Fruit fly (Drosophila melanogaster): ENCODE results near the gene Gtpx.
A peak's percentile ranks its signal among the peaks of the same experiment; 100 is the strongest.

The Gtpx gene

dm6 chr3L:3301171-3301738, 24.8 kb upstream of the Gtpx start (continued):
- TF ChIP-seq CG13296 (GFP tag; optimal IDR thresholded peaks at IDR 0.05) (peak; percentile 94), CG32767 (GFP tag; IDR thresholded peaks at IDR 0.05) (peak; percentile 86), wdn (GFP tag; IDR thresholded peaks at IDR 0.05) (peak; percentile 80), gcm2 (GFP tag; optimal IDR thresholded peaks at IDR 0.05) (peak; percentile 72), kni (GFP tag; optimal IDR thresholded peaks at IDR 0.05) (peak; percentile 85), her (GFP tag; optimal IDR thresholded peaks at IDR 0.05) (peak; percentile 88), CG10979 (tag; optimal IDR thresholded peaks at IDR 0.05) (peak; percentile 92), caup (GFP tag; optimal IDR thresholded peaks at IDR 0.05; ENCODE audit: severe bottlenecking) (peak; percentile 88), ac (GFP tag; optimal IDR thresholded peaks at IDR 0.05) (peak; percentile 35), pum (GFP tag; optimal IDR thresholded peaks at IDR 0.05) (peak; percentile 84), bigmax (GFP tag; optimal IDR thresholded peaks at IDR 0.05) (peak; percentile 18), Vsx1 (GFP tag; optimal IDR thresholded peaks at IDR 0.05) (peak; percentile 72), CkIIα-i1 (GFP tag; IDR thresholded peaks at IDR 0.05) (no peak), Atf-2 (GFP tag; optimal IDR thresholded peaks at IDR 0.05) (peak; percentile 86), C15 (GFP tag; IDR thresholded peaks at IDR 0.05) (peak; percentile 80; the same call in 2 of the 3 replicates), Hey (tag; optimal IDR thresholded peaks at IDR 0.05) (peak; percentile 43), lov (optimal IDR thresholded peaks at IDR 0.05) (no peak), lov (GFP tag; IDR thresholded peaks at IDR 0.05) (peak; percentile 40; the same call in 1 of the 3 replicates), ftz-f1 (GFP tag; optimal IDR thresholded peaks at IDR 0.05) (no peak), CG5953 (GFP tag; IDR thresholded peaks at IDR 0.05) (peak; percentile 83), wek (GFP tag; optimal IDR thresholded peaks at IDR 0.05) (peak; percentile 33), CG4360 (GFP tag; IDR thresholded peaks at IDR 0.05) (peak; percentile 18; the same call in 1 of the 2 replicates), CG13123 (GFP tag; optimal IDR thresholded peaks at IDR 0.05) (peak; percentile 72), klu (GFP tag; IDR thresholded peaks at IDR 0.05) (peak; percentile 73; the same call in 1 of the 2 replicates), Spps (tag; optimal IDR thresholded peaks at IDR 0.05) (peak; percentile 71), CG12104 (GFP tag; optimal IDR thresholded peaks at IDR 0.05) (peak; percentile 91), CG7839 (tag; optimal IDR thresholded peaks at IDR 0.05) (peak; percentile 95), ab (GFP tag; optimal IDR thresholded peaks at IDR 0.05) (peak; percentile 45), Side (GFP tag; optimal IDR thresholded peaks at IDR 0.05) (peak; percentile 84), zen2 (GFP tag; IDR thresholded peaks at IDR 0.05; ENCODE audit: partially characterized antibody) (no peak), pho (GFP tag; optimal IDR thresholded peaks at IDR 0.05) (peak; percentile 87), gro (GFP tag; optimal IDR thresholded peaks at IDR 0.05) (peak; percentile 85), Kr (GFP tag; optimal IDR thresholded peaks at IDR 0.05) (no peak), dpn (GFP tag; optimal IDR thresholded peaks at IDR 0.05) (peak; percentile 90 to 91), CG17802 (tag; optimal IDR thresholded peaks at IDR 0.05) (peak; percentile 57), tx (GFP tag; optimal IDR thresholded peaks at IDR 0.05) (peak; percentile 85), Sin3A (optimal IDR thresholded peaks at IDR 0.05) (no peak), corto (GFP tag; optimal IDR thresholded peaks at IDR 0.05) (peak; percentile 7), CG17568 (GFP tag; optimal IDR thresholded peaks at IDR 0.05) (peak; percentile 91), br (optimal IDR thresholded peaks at IDR 0.05) (no peak), CG31365 (tag; optimal IDR thresholded peaks at IDR 0.05) (peak; percentile 68), Max (GFP tag; optimal IDR thresholded peaks at IDR 0.05) (peak; percentile 89), hth (optimal IDR thresholded peaks at IDR 0.05) (no peak), HmgD (GFP tag; optimal IDR thresholded peaks at IDR 0.05) (peak; percentile 59), bab2 (GFP tag; optimal IDR thresholded peaks at IDR 0.05) (peak; percentile 90), al (GFP tag; IDR thresholded peaks at IDR 0.05) (peak; percentile 79), sens (GFP tag) (peak; percentile 99), amos (GFP tag; IDR thresholded peaks at IDR 0.05; ENCODE audit: partially characterized antibody) (no peak), dmrt99B (tag; optimal IDR thresholded peaks at IDR 0.05) (peak; percentile 95), disco-r (GFP tag; optimal IDR thresholded peaks at IDR 0.05) (peak; percentile 75), Ssrp (tag; optimal IDR thresholded peaks at IDR 0.05) (peak; percentile 87), Gsc (GFP tag; IDR thresholded peaks at IDR 0.05) (peak; percentile 58; the same call in 1 of the 2 replicates)
